Worm (Caenorhabditis elegans): ENCODE measurements around the gene R10E11.5.
A peak's percentile ranks its signal among the peaks of the same experiment; 100 is the strongest.

R10E11.5 gene

DNA sequence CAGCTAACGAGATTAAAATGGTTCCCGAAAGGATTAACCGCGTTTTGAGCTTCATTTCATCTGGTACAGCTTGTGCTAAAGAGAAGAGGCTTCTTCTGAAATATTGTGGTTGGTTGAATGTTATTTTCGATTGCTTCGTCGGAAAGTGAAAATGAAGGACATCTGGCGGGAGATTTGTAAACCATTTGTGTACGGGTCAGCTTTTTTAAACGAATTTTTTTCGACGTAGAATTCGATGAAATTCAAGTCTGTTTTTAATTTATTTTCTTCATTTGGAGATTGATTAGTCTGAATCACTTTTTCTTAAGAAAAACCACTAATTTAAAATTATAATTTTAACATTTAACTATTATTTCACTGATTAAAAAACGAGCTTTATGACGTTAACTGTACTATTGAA lies 9.2 kb downstream of the R10E11.5 start, which contains the start of gene sqv-3:
sqv-3 (minus strand) TSS at position 101 of the 400 bp plus-strand sequence.
- no peak for TF ChIP-seq pes-1 (GFP tag; IDR thresholded peaks at IDR 0.05)
- TF ChIP-seq tbx-37 (GFP tag; conservative IDR thresholded peaks at IDR 0.05), result no peak
- TF ChIP-seq F13C5.2 (tag; optimal IDR thresholded peaks at IDR 0.05), result no peak
- no peak for TF ChIP-seq scrt-1 (GFP tag; IDR thresholded peaks at IDR 0.05)
- no peak for TF ChIP-seq tbx-11 (GFP tag; IDR thresholded peaks at IDR 0.05)
- no peak for TF ChIP-seq sea-1 (GFP tag; conservative IDR thresholded peaks at IDR 0.05)
- no peak for TF ChIP-seq hmbx-1 (tag; optimal IDR thresholded peaks at IDR 0.05)
- TF ChIP-seq ceh-13 (GFP tag; optimal IDR thresholded peaks at IDR 0.05), result no peak
- no peak for TF ChIP-seq hnd-1 (tag; optimal IDR thresholded peaks at IDR 0.05)
- no peak for TF ChIP-seq ets-7 (tag; optimal IDR thresholded peaks at IDR 0.05)
- no peak for TF ChIP-seq B0310.2 (tag; optimal IDR thresholded peaks at IDR 0.05)
- TF ChIP-seq aly-1 (tag; optimal IDR thresholded peaks at IDR 0.05), result no peak
- TF ChIP-seq hmg-4 (GFP tag; optimal IDR thresholded peaks at IDR 0.05), result no peak
- TF ChIP-seq ceh-36 (tag; optimal IDR thresholded peaks at IDR 0.05), result no peak
- no peak for TF ChIP-seq tra-4 (tag; optimal IDR thresholded peaks at IDR 0.05)
- TF ChIP-seq ama-1 (optimal IDR thresholded peaks at IDR 0.05), result no peak
- no peak for TF ChIP-seq flt-1 (GFP tag; IDR thresholded peaks at IDR 0.05)

DNA sequence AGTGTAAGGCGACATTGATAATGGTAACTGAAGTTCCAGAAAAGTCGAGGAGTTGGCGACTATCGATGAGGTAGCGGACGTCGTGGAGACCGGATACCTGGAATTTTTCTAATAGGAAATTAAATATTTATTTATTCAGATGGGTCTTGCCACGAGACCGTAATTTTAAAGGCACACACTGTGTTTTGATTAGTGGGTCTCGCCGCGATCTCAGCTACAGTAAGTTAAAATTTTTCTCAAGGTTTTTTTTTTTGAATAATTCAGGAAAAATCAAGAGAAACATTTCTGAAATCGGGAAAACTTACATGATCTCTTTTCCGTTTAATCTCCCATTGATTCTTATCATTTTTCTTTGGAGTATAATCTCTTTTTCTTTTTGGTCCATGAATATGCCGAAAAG lies 10.4 kb downstream of the R10E11.5 start:
- TF ChIP-seq ceh-13 (GFP tag; optimal IDR thresholded peaks at IDR 0.05), result no peak
- TF ChIP-seq ets-7 (tag; optimal IDR thresholded peaks at IDR 0.05), result no peak
- TF ChIP-seq hnd-1 (tag; optimal IDR thresholded peaks at IDR 0.05), result no peak
- no peak for TF ChIP-seq B0310.2 (tag; optimal IDR thresholded peaks at IDR 0.05)
- TF ChIP-seq ceh-36 (tag; optimal IDR thresholded peaks at IDR 0.05), result no peak
- TF ChIP-seq hmbx-1 (tag; optimal IDR thresholded peaks at IDR 0.05), result no peak
- no peak for TF ChIP-seq ama-1 (optimal IDR thresholded peaks at IDR 0.05)
- TF ChIP-seq sea-1 (GFP tag; conservative IDR thresholded peaks at IDR 0.05), result no peak
- TF ChIP-seq aly-1 (tag; optimal IDR thresholded peaks at IDR 0.05), result no peak
- no peak for TF ChIP-seq F13C5.2 (tag; optimal IDR thresholded peaks at IDR 0.05)
- no peak for TF ChIP-seq tra-4 (tag; optimal IDR thresholded peaks at IDR 0.05)
- TF ChIP-seq flt-1 (GFP tag; IDR thresholded peaks at IDR 0.05), result no peak
- TF ChIP-seq scrt-1 (GFP tag; IDR thresholded peaks at IDR 0.05), result no peak
- no peak for TF ChIP-seq tbx-11 (GFP tag; IDR thresholded peaks at IDR 0.05)
- TF ChIP-seq tbx-37 (GFP tag; conservative IDR thresholded peaks at IDR 0.05), result no peak

DNA sequence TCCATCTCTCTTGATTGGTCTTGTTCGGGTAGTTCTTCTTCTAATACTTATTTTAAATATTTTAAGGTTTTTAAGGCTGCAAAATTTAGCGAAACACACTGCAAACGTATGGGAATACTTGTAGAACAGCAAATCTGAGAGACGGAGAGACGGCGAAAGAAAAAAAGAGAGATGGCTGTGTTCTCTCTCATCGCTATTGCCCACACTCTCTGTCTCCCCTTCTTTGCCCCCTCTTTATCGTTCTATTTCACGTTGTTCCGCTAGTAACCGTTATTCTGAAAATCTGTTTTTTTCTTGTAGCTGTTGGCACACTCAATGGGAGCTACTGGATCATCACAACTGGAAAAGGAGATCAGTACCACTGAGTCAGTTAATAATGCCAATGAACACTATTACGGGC lies 13.1 kb downstream of the R10E11.5 start, which contains the start of gene usp-46:
usp-46 (plus strand) TSS at position 301 of the 400 bp plus-strand sequence.
- no peak for TF ChIP-seq tra-4 (tag; optimal IDR thresholded peaks at IDR 0.05)
- no peak for TF ChIP-seq hmbx-1 (tag; optimal IDR thresholded peaks at IDR 0.05)
- no peak for TF ChIP-seq aly-1 (tag; optimal IDR thresholded peaks at IDR 0.05)
- TF ChIP-seq ceh-36 (tag; optimal IDR thresholded peaks at IDR 0.05), result no peak
- no peak for TF ChIP-seq flt-1 (GFP tag; IDR thresholded peaks at IDR 0.05)
- TF ChIP-seq ets-7 (tag; optimal IDR thresholded peaks at IDR 0.05), result no peak
- no peak for TF ChIP-seq F13C5.2 (tag; optimal IDR thresholded peaks at IDR 0.05)
- no peak for TF ChIP-seq hnd-1 (tag; optimal IDR thresholded peaks at IDR 0.05)
- TF ChIP-seq scrt-1 (GFP tag; IDR thresholded peaks at IDR 0.05), result no peak
- no peak for TF ChIP-seq pes-1 (GFP tag; IDR thresholded peaks at IDR 0.05)
- no peak for TF ChIP-seq B0310.2 (tag; optimal IDR thresholded peaks at IDR 0.05)
- TF ChIP-seq tbx-11 (GFP tag; IDR thresholded peaks at IDR 0.05), result no peak
- TF ChIP-seq ceh-13 (GFP tag; optimal IDR thresholded peaks at IDR 0.05), result no peak
- no peak for TF ChIP-seq ama-1 (optimal IDR thresholded peaks at IDR 0.05)
- no peak for TF ChIP-seq tbx-37 (GFP tag; conservative IDR thresholded peaks at IDR 0.05)
- no peak for TF ChIP-seq hmg-4 (GFP tag; optimal IDR thresholded peaks at IDR 0.05)
- TF ChIP-seq sea-1 (GFP tag; conservative IDR thresholded peaks at IDR 0.05), result no peak

DNA sequence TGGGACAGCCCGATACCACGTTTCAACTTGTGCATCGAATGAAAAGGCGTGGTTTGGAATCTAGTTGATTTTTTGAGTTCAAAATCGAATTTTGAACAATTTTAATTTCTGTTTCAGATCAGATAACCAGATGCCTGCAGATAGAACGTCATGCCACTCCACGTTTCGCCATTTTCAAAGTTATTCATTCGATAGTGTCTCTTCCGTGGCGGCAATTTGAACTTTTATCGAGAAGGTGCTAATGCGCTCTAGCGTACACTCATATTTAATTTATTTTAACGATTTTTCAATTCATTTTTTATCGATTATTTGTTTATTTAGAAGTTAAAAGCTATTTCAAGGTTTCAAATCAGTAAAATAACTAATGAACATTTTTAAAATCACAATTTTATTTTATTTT lies 13.5 kb downstream of the R10E11.5 start:
- TF ChIP-seq ceh-13 (GFP tag; optimal IDR thresholded peaks at IDR 0.05), result no peak
- TF ChIP-seq ceh-36 (tag; optimal IDR thresholded peaks at IDR 0.05), result no peak

DNA sequence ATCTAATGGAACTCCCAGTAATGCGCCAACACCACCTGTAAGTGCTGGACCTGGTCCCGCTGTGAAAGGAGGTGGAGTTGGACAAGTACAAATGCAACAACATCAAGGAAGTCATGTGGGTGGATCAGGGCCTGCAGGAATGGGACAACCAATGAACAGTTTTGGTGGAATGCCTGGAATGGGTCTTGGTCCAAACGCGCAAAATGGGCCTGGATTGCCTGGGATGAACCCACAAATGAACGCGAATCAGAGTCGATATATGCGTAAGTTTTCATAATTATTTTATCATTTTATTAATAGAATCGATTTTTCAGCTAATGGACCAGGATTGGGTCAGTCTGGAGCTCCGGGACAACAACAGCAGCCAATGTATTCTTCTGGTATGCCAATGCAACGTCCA lies 17.1 kb downstream of the R10E11.5 start:
- TF ChIP-seq tbx-37 (GFP tag; conservative IDR thresholded peaks at IDR 0.05) (no peak), hmg-4 (GFP tag; optimal IDR thresholded peaks at IDR 0.05) (no peak), tra-4 (tag; optimal IDR thresholded peaks at IDR 0.05) (no peak)

DNA sequence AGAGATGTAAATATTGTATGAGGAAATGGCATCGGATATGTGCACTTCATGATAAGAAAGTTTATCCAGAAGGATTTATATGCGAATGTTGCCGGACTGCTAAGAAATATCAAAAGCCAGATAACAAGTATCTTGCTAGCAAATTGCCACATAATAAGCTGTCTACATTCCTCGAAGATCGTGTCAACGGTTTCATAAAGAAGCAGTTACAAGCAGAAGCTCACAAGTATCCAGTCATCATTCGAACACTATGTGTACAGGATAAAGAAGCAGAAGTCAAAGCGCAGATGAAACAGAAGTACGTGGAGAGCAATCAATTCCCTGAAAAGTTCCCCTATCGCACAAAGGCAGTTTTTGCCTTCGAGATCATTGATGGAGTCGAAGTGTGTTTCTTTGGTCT lies 18.9 kb downstream of the R10E11.5 start:
- peak; percentile 68 for TF ChIP-seq ama-1 (optimal IDR thresholded peaks at IDR 0.05)
- TF ChIP-seq ceh-13 (GFP tag; optimal IDR thresholded peaks at IDR 0.05), result no peak

DNA sequence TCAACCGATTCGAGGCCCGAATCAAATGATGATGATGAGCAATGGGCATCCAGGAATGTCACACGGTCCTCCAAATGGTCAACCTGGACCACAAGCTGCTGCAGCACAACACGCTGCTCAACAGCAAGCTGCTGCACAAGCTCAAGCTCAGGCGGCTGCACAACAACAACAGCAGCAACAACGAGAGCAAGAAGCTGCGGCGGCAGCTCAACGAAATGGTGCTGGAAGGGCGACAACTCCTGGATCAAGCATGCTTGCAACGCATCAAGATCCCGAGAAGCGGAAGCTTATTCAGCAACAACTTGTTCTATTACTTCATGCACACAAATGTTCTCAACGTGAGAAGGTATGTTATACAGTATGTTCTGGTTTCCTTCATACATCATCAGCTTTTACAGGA lies 21.4 kb downstream of the R10E11.5 start:
- TF ChIP-seq F13C5.2 (tag; optimal IDR thresholded peaks at IDR 0.05) (no peak), ama-1 (optimal IDR thresholded peaks at IDR 0.05) (no peak), flt-1 (GFP tag; IDR thresholded peaks at IDR 0.05) (no peak), hmbx-1 (tag; optimal IDR thresholded peaks at IDR 0.05) (no peak)

DNA sequence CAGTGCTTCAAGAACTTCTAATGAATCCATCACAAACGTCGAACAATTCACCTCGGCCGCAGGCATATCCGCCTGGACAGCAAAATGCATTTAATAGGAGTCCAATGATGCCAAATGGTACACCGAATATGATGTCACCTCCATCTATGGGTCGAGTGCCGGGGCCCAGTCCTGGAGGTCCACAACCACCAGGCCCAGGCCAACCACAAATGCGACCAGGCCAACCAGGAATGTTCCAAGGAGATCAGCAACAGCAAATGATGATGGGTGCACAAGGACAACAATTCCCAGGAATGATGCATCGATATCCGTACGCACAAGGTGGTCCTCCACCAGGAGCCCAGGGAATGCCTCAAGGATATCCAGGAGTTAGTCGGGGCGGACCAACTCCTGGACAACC lies 22.4 kb downstream of the R10E11.5 start:
- no peak for TF ChIP-seq tbx-11 (GFP tag; IDR thresholded peaks at IDR 0.05)
- TF ChIP-seq ceh-13 (GFP tag; optimal IDR thresholded peaks at IDR 0.05), result no peak
- TF ChIP-seq hmbx-1 (tag; optimal IDR thresholded peaks at IDR 0.05), result no peak
- TF ChIP-seq tbx-37 (GFP tag; conservative IDR thresholded peaks at IDR 0.05), result no peak
- TF ChIP-seq hnd-1 (tag; optimal IDR thresholded peaks at IDR 0.05), result no peak
- no peak for TF ChIP-seq scrt-1 (GFP tag; IDR thresholded peaks at IDR 0.05)
- no peak for TF ChIP-seq flt-1 (GFP tag; IDR thresholded peaks at IDR 0.05)
- TF ChIP-seq hmg-4 (GFP tag; optimal IDR thresholded peaks at IDR 0.05), result no peak
- no peak for TF ChIP-seq aly-1 (tag; optimal IDR thresholded peaks at IDR 0.05)
- TF ChIP-seq ets-7 (tag; optimal IDR thresholded peaks at IDR 0.05), result no peak
- no peak for TF ChIP-seq pes-1 (GFP tag; IDR thresholded peaks at IDR 0.05)
- TF ChIP-seq ceh-36 (tag; optimal IDR thresholded peaks at IDR 0.05), result no peak
- no peak for TF ChIP-seq sea-1 (GFP tag; conservative IDR thresholded peaks at IDR 0.05)
- TF ChIP-seq B0310.2 (tag; optimal IDR thresholded peaks at IDR 0.05), result no peak
- TF ChIP-seq F13C5.2 (tag; optimal IDR thresholded peaks at IDR 0.05), result no peak
- no peak for TF ChIP-seq tra-4 (tag; optimal IDR thresholded peaks at IDR 0.05)
- TF ChIP-seq ama-1 (optimal IDR thresholded peaks at IDR 0.05), result no peak

Measured in whole organism, early embryonic.